Worm (Caenorhabditis elegans): ENCODE data around the gene F14F7.7.

- TF ChIP-seq flh-1 (GFP tag; optimal IDR thresholded peaks at IDR 0.05), result no peak
- TF ChIP-seq nhr-28 (tag; optimal IDR thresholded peaks at IDR 0.05), result no peak
- no peak for TF ChIP-seq nhr-12 (tag; optimal IDR thresholded peaks at IDR 0.05)
- no peak for TF ChIP-seq unc-39 (tag; optimal IDR thresholded peaks at IDR 0.05)
- TF ChIP-seq snpc-4 (tag; optimal IDR thresholded peaks at IDR 0.05), result no peak
- no peak for TF ChIP-seq mab-5 (tag; optimal IDR thresholded peaks at IDR 0.05)
- no peak for TF ChIP-seq nhr-237 (tag; optimal IDR thresholded peaks at IDR 0.05)
- TF ChIP-seq pha-4 (tag; optimal IDR thresholded peaks at IDR 0.05), result no peak
- TF ChIP-seq elt-3 (tag; optimal IDR thresholded peaks at IDR 0.05), result no peak
- no peak for TF ChIP-seq lin-32 (GFP tag; optimal IDR thresholded peaks at IDR 0.05)
Measured at ce11 chrIII:12990997-12991396, 39.7 kb upstream of the F14F7.7 start, which contains the start of gene ZK1010.12.

All from whole organism, mixed stage, embryonic.